Fruit fly (Drosophila melanogaster) whole organism: ENCODE data around the gene ppk17.

Source experiments
- CG8478 ChIP-seq: fragments of >200 bp; optimal IDR thresholded peaks from 2 replicates; lab custom pipeline; 2018; ENCODE audit warnings: inconsistent platforms
- Dll ChIP-seq: fragments of >200 bp; optimal IDR thresholded peaks from 2 replicates; lab custom pipeline; 2017

DNA sequence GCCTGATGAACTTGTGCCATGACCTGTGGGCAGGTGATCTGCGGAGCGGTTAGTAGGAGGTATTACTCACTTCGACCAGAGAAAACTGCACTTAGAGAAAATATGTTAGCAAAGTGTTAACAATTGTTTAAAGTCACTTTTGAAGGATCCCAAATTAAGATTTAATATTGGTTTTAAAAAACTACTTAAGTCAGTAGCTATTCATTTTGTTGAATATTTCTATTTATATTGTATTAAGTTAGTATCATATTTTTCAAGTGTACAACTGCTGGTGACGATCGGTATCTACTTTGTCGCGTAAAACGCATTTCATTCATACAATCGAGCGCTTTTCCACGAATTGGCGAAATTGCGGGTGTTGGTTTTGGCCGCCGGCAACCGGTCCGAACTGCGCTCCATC lies 43.3 kb upstream of the ppk17 start:
- TF ChIP-seq CG8478 (lab: Kevin White, UChicago): no peak
- TF ChIP-seq Dll (lab: Kevin White, UChicago): no peak
